Worm (Caenorhabditis elegans) whole organism, midembryonic: Measurements from ENCODE around the gene T10D4.6.

Experiments used
- T22C8.4 ChIP-seq: fragments of 200-800 bp; sonication (Bioruptor generic); IDR thresholded peaks from 2 replicates; pipeline ENCODE4 v1.3.6; 2022; ENCODE audit warnings: missing genetic modification characterization, missing compliant biosample characterization
- cog-1 ChIP-seq: sonication (generic microtip); optimal IDR thresholded peaks from 2 replicates; lab custom pipeline; 2016; ENCODE audit warnings: missing genetic modification characterization, missing compliant biosample characterization
- flt-1 ChIP-seq: fragments of 200-800 bp; sonication (Bioruptor generic); IDR thresholded peaks from 2 replicates; pipeline ENCODE4 v1.3.6; 2022; ENCODE audit warnings: missing genetic modification characterization, missing compliant biosample characterization
- klf-2 ChIP-seq: fragments of 200-800 bp; sonication (Bioruptor generic); conservative IDR thresholded peaks from 2 replicates; pipeline ENCODE4 v1.3.6; 2022; ENCODE audit warnings: missing genetic modification reagents, missing genetic modification characterization, missing compliant biosample characterization
- med-1 ChIP-seq: sonication (generic microtip); optimal IDR thresholded peaks from 2 replicates; lab custom pipeline; 2017; ENCODE audit warnings: missing genetic modification characterization, mild to moderate bottlenecking, missing compliant biosample characterization, antibody characterized with exemption, missing genetic modification reagents; ENCODE audit not compliant: insufficient read depth
- ztf-23 ChIP-seq: fragments of 200-800 bp; sonication (Bioruptor generic); IDR thresholded peaks from 2 replicates; pipeline ENCODE4 v1.3.6; 2022; ENCODE audit warnings: missing genetic modification reagents, missing genetic modification characterization, missing compliant biosample characterization
- ztf-29 ChIP-seq: fragments of 200-800 bp; sonication (Bioruptor generic); IDR thresholded peaks from 2 replicates; pipeline ENCODE4 v1.3.6; 2022; ENCODE audit warnings: missing genetic modification reagents, missing genetic modification characterization, missing compliant biosample characterization

- TF ChIP-seq T22C8.4 (no peak), med-1 (no peak), cog-1 (no peak), flt-1 (GFP tag; lab: Robert Waterston, UW) (no peak), ztf-29 (no peak), klf-2 (no peak), ztf-23 (GFP tag; lab: Robert Waterston, UW) (no peak)
Measured at ce11 chrII:3170089-3170488, 51.0 kb downstream of the T10D4.6 start, which contains the start of gene fbxc-55.
